Worm (Caenorhabditis elegans): ENCODE measurements around the gene atg-16.2.

- no peak for TF ChIP-seq nhr-28 (tag; optimal IDR thresholded peaks at IDR 0.05)
- TF ChIP-seq lir-3 (tag; optimal IDR thresholded peaks at IDR 0.05; ENCODE audit: poor library complexity) = no peak
- no peak for TF ChIP-seq nhr-90 (tag; optimal IDR thresholded peaks at IDR 0.05; ENCODE audit: poor library complexity)
- TF ChIP-seq snpc-4 (tag; optimal IDR thresholded peaks at IDR 0.05) = no peak
- TF ChIP-seq unc-30 (tag; optimal IDR thresholded peaks at IDR 0.05) = no peak
- no peak for TF ChIP-seq elt-3 (tag; optimal IDR thresholded peaks at IDR 0.05)
- TF ChIP-seq ztf-11 (tag; optimal IDR thresholded peaks at IDR 0.05) = no peak
- TF ChIP-seq mdl-1 (tag; optimal IDR thresholded peaks at IDR 0.05) = no peak
- no peak for TF ChIP-seq blmp-1 (tag; optimal IDR thresholded peaks at IDR 0.05)
- TF ChIP-seq nhr-11 (tag; optimal IDR thresholded peaks at IDR 0.05) = no peak
- TF ChIP-seq ama-1 (optimal IDR thresholded peaks at IDR 0.05) = no peak
- TF ChIP-seq lin-35 (GFP tag; optimal IDR thresholded peaks at IDR 0.05) = no peak
- TF ChIP-seq unc-62 (GFP tag; optimal IDR thresholded peaks at IDR 0.05) = no peak
- no peak for TF ChIP-seq dpl-1 (GFP tag; optimal IDR thresholded peaks at IDR 0.05)
Measured at ce11 chrII:6419163-6419562, 34.0 kb downstream of the atg-16.2 start.

All from whole organism, L1 larva.